Fruit fly (Drosophila melanogaster) Kc167 (cell line): ENCODE data around the gene CG15143.

Experiments used
- Myc ChIP-seq: fragments of >200 bp; optimal IDR thresholded peaks from 2 replicates; lab custom pipeline; 2017; ENCODE audit warnings: missing external identifiers
- Sin3A ChIP-seq: fragments of >200 bp; optimal IDR thresholded peaks from 2 replicates; lab custom pipeline; 2018; ENCODE audit warnings: missing external identifiers
- h ChIP-seq: fragments of >200 bp; optimal IDR thresholded peaks from 3 replicates; lab custom pipeline; 2018; ENCODE audit warnings: missing external identifiers
- insv ChIP-seq: fragments of >200 bp; optimal IDR thresholded peaks from 3 replicates; lab custom pipeline; 2018; ENCODE audit warnings: missing external identifiers
- psq ChIP-seq: fragments of >200 bp; optimal IDR thresholded peaks from 2 replicates; lab custom pipeline; 2017; ENCODE audit warnings: missing external identifiers
- ttk ChIP-seq: sonication (Bioruptor generic); optimal IDR thresholded peaks from 2 replicates; lab custom pipeline; 2017; ENCODE audit warnings: missing external identifiers

- TF ChIP-seq Sin3A (lab: Kevin White, UChicago) (no peak), insv (no peak), psq (lab: Kevin White, UChicago) (no peak), Myc (no peak), ttk (no peak), h (lab: Kevin White, UChicago) (no peak)
Measured at dm6 chr2L:17480943-17481580, 43.3 kb downstream of the CG15143 start, which contains the start of the genes fws and Lamtor3.
